Worm (Caenorhabditis elegans): ENCODE measurements around the gene D2023.6.

Gene D2023.6

DNA sequence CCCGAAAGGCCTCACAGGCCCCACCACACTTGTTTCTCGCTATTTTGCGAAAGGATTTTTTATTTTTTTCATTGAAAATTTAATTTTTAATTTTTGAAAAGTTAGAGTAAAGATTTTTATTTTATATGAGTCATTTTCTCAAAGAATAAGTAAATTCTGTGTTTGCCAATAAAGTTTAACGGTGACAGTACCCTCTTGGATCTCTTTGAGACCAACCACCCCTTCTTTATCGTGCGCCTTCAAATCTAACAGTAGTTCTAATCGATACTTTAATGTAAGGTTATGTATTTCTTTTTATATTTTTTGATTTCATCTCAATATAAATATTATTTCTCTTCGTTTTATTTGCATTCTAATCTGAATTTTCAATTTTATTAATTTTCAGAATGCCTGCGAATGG lies 18.3 kb downstream of the D2023.6 start, which contains the start of gene hmp-1:
TSS of gene hmp-1 (plus strand) at position 380 of the 400 bp plus-strand sequence.
- TF ChIP-seq sma-3 (GFP tag; optimal IDR thresholded peaks at IDR 0.05) (no peak), ama-1 (optimal IDR thresholded peaks at IDR 0.05) (no peak), sem-4 (tag; optimal IDR thresholded peaks at IDR 0.05) (no peak), R02D3.7 (tag; optimal IDR thresholded peaks at IDR 0.05) (no peak), sma-9 (GFP tag; optimal IDR thresholded peaks at IDR 0.05) (no peak), sma-9 (tag; optimal IDR thresholded peaks at IDR 0.05) (no peak), skn-1 (tag; optimal IDR thresholded peaks at IDR 0.05) (no peak), elt-3 (tag; optimal IDR thresholded peaks at IDR 0.05) (no peak), ztf-11 (tag; optimal IDR thresholded peaks at IDR 0.05) (no peak), ZK546.5 (tag; optimal IDR thresholded peaks at IDR 0.05) (no peak), fos-1 (tag; optimal IDR thresholded peaks at IDR 0.05) (no peak), peb-1 (tag; optimal IDR thresholded peaks at IDR 0.05) (no peak), egl-27 (tag; optimal IDR thresholded peaks at IDR 0.05) (no peak), ceh-82 (tag; optimal IDR thresholded peaks at IDR 0.05) (no peak)

DNA sequence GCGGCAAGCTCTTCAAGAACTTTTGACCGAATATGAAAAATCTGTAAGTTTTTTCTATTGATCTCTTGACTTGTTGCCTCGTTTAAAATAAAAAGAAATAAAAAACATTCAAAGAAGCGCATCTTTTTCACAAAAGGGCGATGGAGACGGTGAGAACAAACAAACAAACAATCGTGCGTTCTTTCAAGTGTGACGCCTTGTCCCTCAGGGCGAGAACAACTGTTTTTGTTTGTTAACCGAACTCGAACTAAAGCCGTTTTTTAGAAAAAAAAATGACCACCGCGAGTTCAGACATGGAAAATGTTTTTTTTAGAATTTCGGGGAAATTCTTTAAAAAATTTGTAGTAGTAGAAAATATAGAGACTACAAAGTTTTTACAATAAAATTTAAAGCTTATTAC lies 19.8 kb downstream of the D2023.6 start:
- TF ChIP-seq elt-1 (tag; optimal IDR thresholded peaks at IDR 0.05) (no peak), snpc-4 (tag; optimal IDR thresholded peaks at IDR 0.05) (no peak), nhr-6 (tag; optimal IDR thresholded peaks at IDR 0.05) (no peak), nhr-25 (tag; optimal IDR thresholded peaks at IDR 0.05) (no peak), elt-3 (tag; optimal IDR thresholded peaks at IDR 0.05) (no peak), sem-4 (tag; optimal IDR thresholded peaks at IDR 0.05) (no peak), mdl-1 (tag; optimal IDR thresholded peaks at IDR 0.05) (no peak), ceh-82 (tag; optimal IDR thresholded peaks at IDR 0.05) (no peak), dmd-4 (tag; optimal IDR thresholded peaks at IDR 0.05) (no peak), blmp-1 (tag; optimal IDR thresholded peaks at IDR 0.05; ENCODE audit: insufficient read depth) (no peak), lsy-2 (tag; optimal IDR thresholded peaks at IDR 0.05) (no peak), nhr-77 (tag; optimal IDR thresholded peaks at IDR 0.05) (no peak), crh-2 (tag; optimal IDR thresholded peaks at IDR 0.05) (no peak), ztf-1 (GFP tag; conservative IDR thresholded peaks at IDR 0.05) (no peak), nhr-11 (tag; optimal IDR thresholded peaks at IDR 0.05) (no peak), lin-13 (GFP tag; optimal IDR thresholded peaks at IDR 0.05) (no peak), gmeb-1 (tag; optimal IDR thresholded peaks at IDR 0.05) (no peak), skn-1 (tag; optimal IDR thresholded peaks at IDR 0.05) (no peak)

ce11 chrV:11849408-11849807 lies 22.3 kb downstream of the D2023.6 start:
- TF ChIP-seq C34F6.9 (tag; optimal IDR thresholded peaks at IDR 0.05) (no peak), crh-2 (tag; optimal IDR thresholded peaks at IDR 0.05) (peak; percentile 8), sma-9 (GFP tag; optimal IDR thresholded peaks at IDR 0.05) (peak; percentile 49), sma-9 (tag; optimal IDR thresholded peaks at IDR 0.05) (no peak), alr-1 (tag; optimal IDR thresholded peaks at IDR 0.05) (no peak), fos-1 (tag; optimal IDR thresholded peaks at IDR 0.05) (peak; percentile 57), R02D3.7 (tag; optimal IDR thresholded peaks at IDR 0.05) (no peak)

DNA sequence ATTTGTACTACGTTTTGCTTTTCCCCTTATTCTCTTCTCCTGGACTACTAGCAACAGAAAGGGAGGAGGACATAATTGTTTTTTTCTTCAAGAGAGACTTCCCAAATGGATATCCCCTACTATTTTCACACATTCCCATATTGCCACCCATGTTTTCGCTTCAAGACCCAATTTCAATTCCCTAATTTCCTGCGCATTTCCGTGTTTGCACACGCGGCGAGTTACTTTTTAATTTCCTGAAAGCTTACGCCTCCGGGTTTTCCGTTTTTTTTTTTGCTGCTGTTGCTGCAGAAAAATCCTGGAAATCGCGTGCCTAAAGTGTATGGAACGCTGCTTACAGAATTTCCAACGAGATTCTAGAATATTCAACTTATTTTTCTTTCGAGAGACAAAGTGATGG lies 25.2 kb downstream of the D2023.6 start:
- TF ChIP-seq Y55F3AM.14 (GFP tag; optimal IDR thresholded peaks at IDR 0.05) = no peak
- no peak for TF ChIP-seq ceh-82 (tag; optimal IDR thresholded peaks at IDR 0.05)
- peak; percentile 21 for TF ChIP-seq unc-55 (GFP tag; optimal IDR thresholded peaks at IDR 0.05)
- TF ChIP-seq nhr-237 (tag; optimal IDR thresholded peaks at IDR 0.05) = no peak

DNA sequence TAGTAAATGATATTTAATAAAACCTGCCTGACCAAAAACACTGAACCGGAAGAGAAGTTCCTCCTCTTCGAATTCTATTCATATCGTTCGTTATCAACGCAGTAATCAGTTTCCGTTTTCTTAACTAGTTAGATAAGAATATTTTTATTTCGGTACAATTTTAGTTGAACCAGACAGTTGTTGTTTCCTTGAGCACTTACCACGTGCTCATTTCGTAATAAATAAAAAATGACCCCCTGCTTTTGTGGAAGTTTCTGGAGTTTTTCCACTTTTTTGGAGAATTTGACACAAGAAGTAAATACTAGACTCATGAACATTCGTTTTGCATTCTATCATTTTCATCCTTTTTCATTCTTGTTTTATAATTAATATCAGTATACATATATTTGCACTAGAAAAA lies 26.6 kb downstream of the D2023.6 start:
- TF ChIP-seq unc-55 (GFP tag; optimal IDR thresholded peaks at IDR 0.05) = peak; percentile 25
- no peak for TF ChIP-seq aly-2 (tag; optimal IDR thresholded peaks at IDR 0.05)
- no peak for TF ChIP-seq zag-1 (tag; optimal IDR thresholded peaks at IDR 0.05)
- no peak for TF ChIP-seq fos-1 (tag; optimal IDR thresholded peaks at IDR 0.05)
- no peak for TF ChIP-seq lin-11 (tag; optimal IDR thresholded peaks at IDR 0.05)
